Fruit fly (Drosophila melanogaster) whole organism, embryonic: ENCODE measurements around the gene zen2.

ENCODE experiments used
- Ada2b ChIP-seq: fragments of 200-800 bp; sonication (Bioruptor generic); IDR thresholded peaks from 2 replicates; pipeline ENCODE4 v1.3.6; 2022; ENCODE audit warnings: missing biosample characterization, missing genetic modification characterization
- CG10979 ChIP-seq: fragments of 200-800 bp; sonication (Bioruptor generic); optimal IDR thresholded peaks from 2 replicates; lab custom pipeline; 2018; ENCODE audit warnings: missing biosample characterization, mild to moderate bottlenecking, missing genetic modification characterization, moderate library complexity
- CG11696 ChIP-seq: fragments of 200-800 bp; sonication (Bioruptor generic); IDR thresholded peaks from 2 replicates; pipeline ENCODE4 v1.3.6; 2022; ENCODE audit warnings: missing biosample characterization, missing genetic modification characterization
- CG13424 ChIP-seq: fragments of 200-800 bp; sonication (Bioruptor generic); optimal IDR thresholded peaks from 2 replicates; lab custom pipeline; 2019; ENCODE audit warnings: missing biosample characterization, mild to moderate bottlenecking, missing genetic modification characterization, moderate library complexity
- CG15073 ChIP-seq: fragments of 200-800 bp; sonication (Bioruptor generic); optimal IDR thresholded peaks from 2 replicates; lab custom pipeline; 2016; ENCODE audit warnings: missing biosample characterization, missing genetic modification characterization
- CG15269 ChIP-seq: fragments of 200-800 bp; sonication (Bioruptor generic); optimal IDR thresholded peaks from 2 replicates; lab custom pipeline; 2018; ENCODE audit warnings: missing biosample characterization, mild to moderate bottlenecking, missing genetic modification characterization, moderate library complexity
- CG1602 ChIP-seq: fragments of 200-800 bp; sonication (Bioruptor generic); optimal IDR thresholded peaks from 3 replicates; lab custom pipeline; 2016; ENCODE audit warnings: missing biosample characterization, missing genetic modification characterization
- CG17829 ChIP-seq: fragments of 200-800 bp; optimal IDR thresholded peaks from 2 replicates; lab custom pipeline; 2019; ENCODE audit warnings: missing biosample characterization, mild to moderate bottlenecking, missing genetic modification characterization, moderate library complexity
- CG1832 ChIP-seq: fragments of 200-800 bp; sonication (Bioruptor generic); optimal IDR thresholded peaks from 2 replicates; lab custom pipeline; 2017; ENCODE audit warnings: missing biosample characterization, mild to moderate bottlenecking, missing genetic modification characterization, inconsistent platforms
- CG3281 ChIP-seq: fragments of 200-800 bp; sonication (Bioruptor generic); optimal IDR thresholded peaks from 3 replicates; lab custom pipeline; 2017; ENCODE audit warnings: missing biosample characterization, mild to moderate bottlenecking, missing genetic modification characterization
- CG33213 ChIP-seq: fragments of 200-800 bp; sonication (Bioruptor generic); optimal IDR thresholded peaks from 3 replicates; lab custom pipeline; 2016; ENCODE audit warnings: missing biosample characterization, missing genetic modification characterization
- CG6689 ChIP-seq: fragments of 200-800 bp; sonication (Bioruptor generic); IDR thresholded peaks from 2 replicates; pipeline ENCODE4 v1.3.6; 2022; ENCODE audit warnings: missing biosample characterization, missing genetic modification characterization
- CG6813 ChIP-seq: fragments of 200-800 bp; sonication (Bioruptor generic); optimal IDR thresholded peaks from 2 replicates; lab custom pipeline; 2017; ENCODE audit warnings: missing biosample characterization, missing genetic modification characterization, mild to moderate bottlenecking, moderate library complexity, missing genetic modification reagents
- CG7745 ChIP-seq: fragments of 200-800 bp; sonication (Bioruptor generic); optimal IDR thresholded peaks from 2 replicates; lab custom pipeline; 2018; ENCODE audit warnings: missing biosample characterization, mild to moderate bottlenecking, missing genetic modification characterization, moderate library complexity
- CkIIα-i1 ChIP-seq: fragments of 200-800 bp; sonication (Bioruptor generic); IDR thresholded peaks from 2 replicates; pipeline ENCODE4 v1.3.6; 2022; ENCODE audit warnings: missing biosample characterization, missing genetic modification characterization
- Deaf1 ChIP-seq: fragments of 200-800 bp; optimal IDR thresholded peaks from 3 replicates; lab custom pipeline; 2019; ENCODE audit warnings: missing biosample characterization, mild to moderate bottlenecking, missing genetic modification characterization, moderate library complexity
- Dip2 ChIP-seq: fragments of 200-800 bp; sonication (Bioruptor generic); IDR thresholded peaks from 2 replicates; pipeline ENCODE4 v1.3.6; 2022; ENCODE audit warnings: missing biosample characterization, missing genetic modification characterization
- Ets65A ChIP-seq: fragments of 200-800 bp; sonication (Bioruptor generic); peaks from one replicate; lab custom pipeline; 2016; ENCODE audit warnings: missing biosample characterization, missing genetic modification characterization
- Ets97D ChIP-seq: fragments of 200-800 bp; sonication (Bioruptor generic); optimal IDR thresholded peaks from 3 replicates; lab custom pipeline; 2016; ENCODE audit warnings: missing biosample characterization, missing genetic modification characterization
- H2.0 ChIP-seq: fragments of 200-800 bp; sonication (Bioruptor generic); IDR thresholded peaks from 2 replicates; pipeline ENCODE4 v1.3.6; 2022; ENCODE audit warnings: missing biosample characterization, missing genetic modification characterization
- HLH4C ChIP-seq: fragments of 200-800 bp; sonication (Bioruptor generic); IDR thresholded peaks from 3 replicates; pipeline ENCODE4 v1.3.6; 2022; ENCODE audit warnings: missing biosample characterization, missing genetic modification characterization; ENCODE audit not compliant: partially characterized antibody
- MBD-R2 ChIP-seq: fragments of 200-800 bp; sonication (Bioruptor generic); IDR thresholded peaks from 2 replicates; pipeline ENCODE4 v1.3.6; 2022; ENCODE audit warnings: missing biosample characterization, missing genetic modification characterization
- Mad ChIP-seq: fragments of 200-800 bp; sonication (Bioruptor generic); optimal IDR thresholded peaks from 2 replicates; lab custom pipeline; 2016; ENCODE audit warnings: missing biosample characterization, missing genetic modification characterization
- Max ChIP-seq: fragments of 200-800 bp; sonication (Bioruptor generic); optimal IDR thresholded peaks from 2 replicates; lab custom pipeline; 2016; ENCODE audit warnings: missing biosample characterization, mild to moderate bottlenecking, missing genetic modification characterization
- Myb ChIP-seq: fragments of 200-800 bp; sonication (Bioruptor generic); optimal IDR thresholded peaks from 2 replicates; lab custom pipeline; 2016; ENCODE audit warnings: missing biosample characterization, missing genetic modification characterization
- Opbp ChIP-seq: fragments of 200-800 bp; sonication (Bioruptor generic); IDR thresholded peaks from 3 replicates; pipeline ENCODE4 v1.3.6; 2022; ENCODE audit warnings: missing biosample characterization, missing genetic modification characterization; ENCODE audit not compliant: partially characterized antibody
- PHDP ChIP-seq: fragments of 200-800 bp; sonication (Bioruptor generic); optimal IDR thresholded peaks from 3 replicates; lab custom pipeline; 2018; ENCODE audit warnings: missing biosample characterization, mild to moderate bottlenecking, missing genetic modification characterization, moderate library complexity
- Sox100B ChIP-seq: fragments of 200-800 bp; sonication (Bioruptor generic); optimal IDR thresholded peaks from 3 replicates; lab custom pipeline; 2018; ENCODE audit warnings: missing biosample characterization, mild to moderate bottlenecking, missing genetic modification characterization
- Taf1 ChIP-seq: fragments of 200-800 bp; sonication (Bioruptor generic); IDR thresholded peaks from 2 replicates; pipeline ENCODE4 v1.3.6; 2022; ENCODE audit warnings: missing biosample characterization, missing genetic modification characterization
- amos ChIP-seq: fragments of 200-800 bp; sonication (Bioruptor generic); IDR thresholded peaks from 2 replicates; pipeline ENCODE4 v1.3.6; 2022; ENCODE audit warnings: missing biosample characterization, missing genetic modification characterization; ENCODE audit not compliant: partially characterized antibody
- ap ChIP-seq: fragments of 200-800 bp; sonication (Bioruptor generic); IDR thresholded peaks from 2 replicates; pipeline ENCODE4 v1.3.6; 2022; ENCODE audit warnings: missing biosample characterization, missing genetic modification characterization
- cad ChIP-seq: fragments of >200 bp; optimal IDR thresholded peaks from 2 replicates; lab custom pipeline; 2017; ENCODE audit warnings: missing biosample characterization, missing genetic modification characterization
- caup ChIP-seq: fragments of 200-800 bp; sonication (Bioruptor generic); optimal IDR thresholded peaks from 3 replicates; lab custom pipeline; 2017; ENCODE audit warnings: missing biosample characterization, mild to moderate bottlenecking, missing genetic modification characterization, moderate library complexity; ENCODE audit not compliant: severe bottlenecking
- chm ChIP-seq: fragments of 200-800 bp; sonication (Bioruptor generic); IDR thresholded peaks from 2 replicates; pipeline ENCODE4 v1.3.6; 2022; ENCODE audit warnings: missing biosample characterization, missing genetic modification characterization
- danr ChIP-seq: fragments of 200-800 bp; sonication (Bioruptor generic); IDR thresholded peaks from 2 replicates; pipeline ENCODE4 v1.3.6; 2022; ENCODE audit warnings: missing biosample characterization, missing genetic modification characterization
- dimm ChIP-seq: fragments of 200-800 bp; sonication (Bioruptor generic); IDR thresholded peaks from 2 replicates; pipeline ENCODE4 v1.3.6; 2022; ENCODE audit warnings: missing biosample characterization, missing genetic modification characterization
- ems ChIP-seq: fragments of 200-800 bp; sonication (Bioruptor generic); optimal IDR thresholded peaks from 3 replicates; lab custom pipeline; 2016; ENCODE audit warnings: missing biosample characterization, missing genetic modification characterization
- en ChIP-seq: fragments of 200-800 bp; sonication (Bioruptor generic); optimal IDR thresholded peaks from 2 replicates; lab custom pipeline; 2016; ENCODE audit warnings: missing biosample characterization, missing genetic modification characterization
- gcm2 ChIP-seq: fragments of 200-800 bp; sonication (Bioruptor generic); optimal IDR thresholded peaks from 2 replicates; lab custom pipeline; 2016; ENCODE audit warnings: missing biosample characterization, missing genetic modification characterization
- ham ChIP-seq: fragments of 200-800 bp; sonication (Bioruptor generic); IDR thresholded peaks from 2 replicates; pipeline ENCODE4 v1.3.6; 2022; ENCODE audit warnings: missing biosample characterization, missing genetic modification characterization
- hkb ChIP-seq, 2 experiments: fragments of 200-800 bp in 1 of 2; fragments of >200 bp in 1 of 2; sonication (Bioruptor generic) in 1 of 2; IDR thresholded peaks in 1 of 2; optimal IDR thresholded peaks in 1 of 2; 2 replicates each; pipeline versions ENCODE4 v1.3.6 to Lab custom; 2017 to 2022; ENCODE audit warnings: missing biosample characterization in 1 of 2, missing genetic modification characterization in 1 of 2
- jigr1 ChIP-seq: fragments of 200-800 bp; sonication (Bioruptor generic); IDR thresholded peaks from 3 replicates; pipeline ENCODE4 v1.3.6; 2022; ENCODE audit warnings: missing biosample characterization, missing genetic modification characterization
- knrl ChIP-seq: fragments of 200-800 bp; sonication (Bioruptor generic); IDR thresholded peaks from 3 replicates; pipeline ENCODE4 v1.3.6; 2022; ENCODE audit warnings: missing biosample characterization, missing genetic modification characterization; ENCODE audit not compliant: partially characterized antibody
- lmd ChIP-seq: fragments of 200-800 bp; sonication (Bioruptor generic); IDR thresholded peaks from 2 replicates; pipeline ENCODE4 v1.3.6; 2022; ENCODE audit warnings: missing biosample characterization, missing genetic modification characterization
- nerfin-1 ChIP-seq: fragments of 200-800 bp; sonication (Bioruptor generic); optimal IDR thresholded peaks from 3 replicates; lab custom pipeline; 2019; ENCODE audit warnings: missing biosample characterization, mild to moderate bottlenecking, missing genetic modification characterization, moderate library complexity
- seq ChIP-seq: fragments of 200-800 bp; sonication (Bioruptor generic); IDR thresholded peaks from 2 replicates; pipeline ENCODE4 v1.3.6; 2022; ENCODE audit warnings: missing biosample characterization, missing genetic modification characterization
- shn ChIP-seq: fragments of 200-800 bp; sonication (Bioruptor generic); optimal IDR thresholded peaks from 3 replicates; lab custom pipeline; 2016; ENCODE audit warnings: missing biosample characterization, missing genetic modification characterization
- sisA ChIP-seq: fragments of 200-800 bp; sonication (Bioruptor generic); IDR thresholded peaks from 2 replicates; pipeline ENCODE4 v1.3.6; 2022; ENCODE audit warnings: missing biosample characterization, missing genetic modification characterization
- ttk ChIP-seq: fragments of 200-800 bp; sonication (Bioruptor generic); IDR thresholded peaks from 2 replicates; pipeline ENCODE4 v2.1.2; 2022; ENCODE audit warnings: missing biosample characterization, missing genetic modification characterization
- zfh1 ChIP-seq: fragments of 200-800 bp; sonication (Bioruptor generic); IDR thresholded peaks from 3 replicates; pipeline ENCODE4 v1.3.6; 2022; ENCODE audit warnings: missing biosample characterization, missing genetic modification characterization

zen2 gene

dm6 chr3R:6791189-6791886 lies 47.4 kb upstream of the zen2 start, which contains the start of gene Dfd (continued):
- TF ChIP-seq Mad (GFP tag; lab: Kevin White, UChicago), result no peak
- no peak for TF ChIP-seq danr (GFP tag; lab: Robert Waterston, UW)
- no peak for TF ChIP-seq gcm2
- TF ChIP-seq Myb, result no peak
- TF ChIP-seq Ets97D (GFP tag; lab: Kevin White, UChicago), result no peak
- no peak for TF ChIP-seq CG7745 (tag; lab: Kevin White, UChicago)
- TF ChIP-seq CG15073 (GFP tag; lab: Kevin White, UChicago), result peak; percentile 99
- peak; percentile 84 for TF ChIP-seq Deaf1 (tag; lab: Kevin White, UChicago)
- TF ChIP-seq CG6813 (GFP tag; lab: Kevin White, UChicago), result peak; percentile 24
- TF ChIP-seq PHDP, result no peak
- no peak for TF ChIP-seq en
- TF ChIP-seq Sox100B (GFP tag; lab: Kevin White, UChicago), result peak; percentile 64
- peak; percentile 6 for TF ChIP-seq Ets65A (GFP tag; lab: Kevin White, UChicago)
- TF ChIP-seq ttk (GFP tag; lab: Robert Waterston, UW), result peak; percentile 40; the same call in 1 of the 2 replicates
- no peak for TF ChIP-seq Taf1
- TF ChIP-seq chm (GFP tag; lab: Robert Waterston, UW), result no peak
- TF ChIP-seq CG1602 (GFP tag; lab: Kevin White, UChicago), result peak; percentile 50
- TF ChIP-seq CG3281 (GFP tag; lab: Kevin White, UChicago), result no peak
- TF ChIP-seq knrl (GFP tag; lab: Robert Waterston, UW), result 0 out of 3 replicates have a peak, but pooled peaks have one; percentile 41
- TF ChIP-seq cad, result peak; percentile 37
- no peak for TF ChIP-seq CkIIα-i1
- TF ChIP-seq hkb (optimal IDR thresholded peaks at IDR 0.05; lab: Kevin White, UChicago), result no peak
- peak; percentile 48 for TF ChIP-seq hkb (GFP tag; IDR thresholded peaks at IDR 0.05; lab: Robert Waterston, UW)
- TF ChIP-seq CG11696 (GFP tag; lab: Robert Waterston, UW), result 0 out of 2 replicates have a peak, but pooled peaks have one; percentile 59
- no peak for TF ChIP-seq nerfin-1
- peak; percentile 52 for TF ChIP-seq CG17829 (tag; lab: Kevin White, UChicago)
- peak; percentile 29; the same call in 1 of the 3 replicates for TF ChIP-seq zfh1 (GFP tag; lab: Robert Waterston, UW)
- TF ChIP-seq CG15269, result no peak
- TF ChIP-seq CG6689, result peak; percentile 50; the same call in 1 of the 2 replicates
- TF ChIP-seq lmd (GFP tag; lab: Robert Waterston, UW), result peak; percentile 45; the same call in 1 of the 2 replicates
- TF ChIP-seq MBD-R2 (GFP tag; lab: Robert Waterston, UW), result peak; percentile 25; the same call in 1 of the 2 replicates
- no peak for TF ChIP-seq CG33213 (GFP tag; lab: Kevin White, UChicago)
- peak; percentile 60 for TF ChIP-seq CG13424 (tag; lab: Kevin White, UChicago)
- TF ChIP-seq sisA, result peak; percentile 31; the same call in 1 of the 2 replicates
- peak; percentile 10 for TF ChIP-seq caup
- peak; percentile 53 for TF ChIP-seq Ada2b (GFP tag; lab: Robert Waterston, UW)
- TF ChIP-seq H2.0 (GFP tag; lab: Robert Waterston, UW), result peak; percentile 30
- TF ChIP-seq jigr1 (GFP tag; lab: Robert Waterston, UW), result no peak
- TF ChIP-seq dimm, result no peak
- TF ChIP-seq Max (GFP tag; lab: Kevin White, UChicago), result no peak
- TF ChIP-seq ems (GFP tag; lab: Kevin White, UChicago), result no peak
- TF ChIP-seq HLH4C (GFP tag; lab: Robert Waterston, UW), result no peak
- no peak for TF ChIP-seq Opbp (GFP tag; lab: Robert Waterston, UW)
- peak; percentile 97 for TF ChIP-seq CG1832 (GFP tag; lab: Kevin White, UChicago)
- TF ChIP-seq seq, result peak; percentile 97
- no peak for TF ChIP-seq ap (GFP tag; lab: Robert Waterston, UW)
- no peak for TF ChIP-seq shn (GFP tag; lab: Kevin White, UChicago)
- TF ChIP-seq amos, result no peak
- TF ChIP-seq Dip2, result no peak
- TF ChIP-seq ham (GFP tag; lab: Robert Waterston, UW), result no peak
- no peak for TF ChIP-seq CG10979 (tag; lab: Kevin White, UChicago)
